Fruit fly (Drosophila melanogaster): ENCODE results near the gene Nup133.

Gene Nup133

DNA sequence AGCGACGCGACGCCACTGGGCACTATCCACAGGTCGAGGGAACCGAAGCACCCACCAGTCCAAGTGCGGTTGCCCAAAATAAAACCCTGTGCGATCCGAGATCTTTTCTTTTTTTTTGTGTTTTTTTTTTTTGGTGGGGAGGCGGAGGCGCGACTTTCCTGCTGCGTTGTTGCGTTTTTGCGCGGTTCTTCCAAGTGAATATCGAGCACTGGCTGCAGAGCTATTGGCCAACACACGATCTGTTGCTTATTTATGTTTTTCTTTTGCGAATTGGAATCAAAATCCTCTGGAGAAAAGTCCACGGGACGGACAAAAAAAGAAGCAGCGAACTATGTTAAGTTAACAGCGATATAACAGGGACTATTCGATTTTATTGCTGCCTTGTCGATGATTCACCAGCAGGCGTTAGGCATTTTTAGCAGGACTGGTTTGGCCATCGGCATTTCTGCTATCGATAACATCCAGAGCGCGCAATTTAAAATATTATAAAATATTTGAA, 30.4 kb downstream of the Nup133 start, which contains the start of gene wge (continued):
- TF ChIP-seq CG7556 (GFP tag; optimal IDR thresholded peaks at IDR 0.05): no peak
- no peak for TF ChIP-seq ken (GFP tag; IDR thresholded peaks at IDR 0.05)
- TF ChIP-seq twi (tag; optimal IDR thresholded peaks at IDR 0.05): no peak
- TF ChIP-seq tio (GFP tag; optimal IDR thresholded peaks at IDR 0.05): no peak
- TF ChIP-seq nau (GFP tag; optimal IDR thresholded peaks at IDR 0.05): no peak
- TF ChIP-seq Xbp1 (GFP tag; optimal IDR thresholded peaks at IDR 0.05): no peak
- peak; percentile 8; the same call in 1 of the 3 replicates for TF ChIP-seq CG14860 (GFP tag; IDR thresholded peaks at IDR 0.05; ENCODE audit: partially characterized antibody)
- TF ChIP-seq Side (GFP tag; optimal IDR thresholded peaks at IDR 0.05): no peak
- peak; percentile 58; the same call in 1 of the 2 replicates for TF ChIP-seq tna (GFP tag; IDR thresholded peaks at IDR 0.05; ENCODE audit: partially characterized antibody)
- TF ChIP-seq Stat92E (GFP tag; optimal IDR thresholded peaks at IDR 0.05): no peak
- no peak for TF ChIP-seq CG13775 (GFP tag; optimal IDR thresholded peaks at IDR 0.05)
- no peak for TF ChIP-seq CG32532 (GFP tag; IDR thresholded peaks at IDR 0.05)
- TF ChIP-seq repo (GFP tag; optimal IDR thresholded peaks at IDR 0.05): no peak
- no peak for TF ChIP-seq Hr78 (GFP tag; optimal IDR thresholded peaks at IDR 0.05)
- TF ChIP-seq ATbp (GFP tag; optimal IDR thresholded peaks at IDR 0.05): no peak
- no peak for TF ChIP-seq CG3838 (GFP tag; optimal IDR thresholded peaks at IDR 0.05)
- TF ChIP-seq HLHmδ (GFP tag; optimal IDR thresholded peaks at IDR 0.05): no peak
- TF ChIP-seq bab2 (GFP tag; optimal IDR thresholded peaks at IDR 0.05): no peak
- TF ChIP-seq Nf-YA (GFP tag; IDR thresholded peaks at IDR 0.05): no peak
- no peak for TF ChIP-seq ci (GFP tag; IDR thresholded peaks at IDR 0.05)
- peak; percentile 64 for TF ChIP-seq Scr (GFP tag; IDR thresholded peaks at IDR 0.05; ENCODE audit: partially characterized antibody)
- TF ChIP-seq unc-4 (GFP tag; IDR thresholded peaks at IDR 0.05; ENCODE audit: partially characterized antibody): peak; percentile 69
- TF ChIP-seq CG9932 (GFP tag; IDR thresholded peaks at IDR 0.05): no peak
- TF ChIP-seq chif (GFP tag; optimal IDR thresholded peaks at IDR 0.05): no peak
- TF ChIP-seq CG10274 (GFP tag; optimal IDR thresholded peaks at IDR 0.05): no peak
- peak; percentile 38 for TF ChIP-seq CG15514 (GFP tag; optimal IDR thresholded peaks at IDR 0.05)
- TF ChIP-seq CG30403 (GFP tag; optimal IDR thresholded peaks at IDR 0.05): no peak
- no peak for TF ChIP-seq vvl (GFP tag; IDR thresholded peaks at IDR 0.05)
- TF ChIP-seq hth (optimal IDR thresholded peaks at IDR 0.05): no peak
- TF ChIP-seq usp (GFP tag; optimal IDR thresholded peaks at IDR 0.05): no peak
- no peak for TF ChIP-seq NK7.1 (GFP tag; optimal IDR thresholded peaks at IDR 0.05)
- TF ChIP-seq Oaz (GFP tag; IDR thresholded peaks at IDR 0.05): no peak
- no peak for TF ChIP-seq crc (GFP tag; optimal IDR thresholded peaks at IDR 0.05)
- TF ChIP-seq CG16779 (GFP tag; IDR thresholded peaks at IDR 0.05): no peak
- TF ChIP-seq Mad (GFP tag; optimal IDR thresholded peaks at IDR 0.05): no peak
- no peak for TF ChIP-seq HLH3B (GFP tag; IDR thresholded peaks at IDR 0.05)
- TF ChIP-seq toy (GFP tag; IDR thresholded peaks at IDR 0.05): no peak
- TF ChIP-seq ash1 (GFP tag; optimal IDR thresholded peaks at IDR 0.05): no peak
- TF ChIP-seq emc (GFP tag; optimal IDR thresholded peaks at IDR 0.05): no peak
- TF ChIP-seq Myb (GFP tag; optimal IDR thresholded peaks at IDR 0.05): no peak
- TF ChIP-seq kah (GFP tag; optimal IDR thresholded peaks at IDR 0.05): no peak
- TF ChIP-seq CG17612 (GFP tag; IDR thresholded peaks at IDR 0.05): no peak
- peak; percentile 30 for TF ChIP-seq CG10267 (tag; optimal IDR thresholded peaks at IDR 0.05)
- no peak for TF ChIP-seq Sox102F (GFP tag; optimal IDR thresholded peaks at IDR 0.05)
- no peak for TF ChIP-seq CG14441 (GFP tag; IDR thresholded peaks at IDR 0.05)
- no peak for TF ChIP-seq exex (tag; optimal IDR thresholded peaks at IDR 0.05)
- no peak for TF ChIP-seq ftz-f1 (GFP tag; optimal IDR thresholded peaks at IDR 0.05)
- TF ChIP-seq Trl (optimal IDR thresholded peaks at IDR 0.05): no peak
- TF ChIP-seq Trl (GFP tag; optimal IDR thresholded peaks at IDR 0.05): no peak
- no peak for TF ChIP-seq fu2 (GFP tag; optimal IDR thresholded peaks at IDR 0.05)
- TF ChIP-seq z (GFP tag; IDR thresholded peaks at IDR 0.05): no peak
- no peak for TF ChIP-seq CG7745 (tag; optimal IDR thresholded peaks at IDR 0.05)
